Worm (Caenorhabditis elegans) whole organism, L3 larva: ENCODE results near the gene ZK896.1.

ENCODE experiments used
- R02D3.7 ChIP-seq: fragments of 150-350 bp; optimal IDR thresholded peaks from 2 replicates; lab custom pipeline; 2014; ENCODE audit warnings: missing biosample characterization, missing genetic modification characterization
- ceh-82 ChIP-seq: fragments of 150-350 bp; optimal IDR thresholded peaks from 2 replicates; lab custom pipeline; 2014; ENCODE audit warnings: missing biosample characterization, missing genetic modification characterization
- elt-3 ChIP-seq, 3 experiments: fragments of 150-350 bp in 1 of 3; sonication (generic microtip) in 2 of 3; optimal IDR thresholded peaks; 2 replicates in 2 of 3; 4 replicates in 1 of 3; lab custom pipeline; 2014 to 2017; ENCODE audit warnings: missing biosample characterization in 3 of 3, missing genetic modification characterization in 3 of 3
- lin-39 ChIP-seq: fragments of 150-350 bp; optimal IDR thresholded peaks from 2 replicates; lab custom pipeline; 2018; ENCODE audit warnings: missing biosample characterization, missing genetic modification reagents, missing genetic modification characterization
- nhr-12 ChIP-seq: fragments of 150-350 bp; optimal IDR thresholded peaks from 2 replicates; lab custom pipeline; 2014; ENCODE audit warnings: missing biosample characterization, missing genetic modification characterization
- nhr-237 ChIP-seq: fragments of 150-350 bp; optimal IDR thresholded peaks from 2 replicates; lab custom pipeline; 2014; ENCODE audit warnings: missing biosample characterization, missing genetic modification characterization
- snpc-4 ChIP-seq: fragments of 150-350 bp; optimal IDR thresholded peaks from 2 replicates; lab custom pipeline; 2014; ENCODE audit warnings: missing biosample characterization, missing genetic modification characterization
- ztf-11 ChIP-seq: fragments of 150-350 bp; optimal IDR thresholded peaks from 2 replicates; lab custom pipeline; 2014; ENCODE audit warnings: missing biosample characterization, missing genetic modification characterization

DNA sequence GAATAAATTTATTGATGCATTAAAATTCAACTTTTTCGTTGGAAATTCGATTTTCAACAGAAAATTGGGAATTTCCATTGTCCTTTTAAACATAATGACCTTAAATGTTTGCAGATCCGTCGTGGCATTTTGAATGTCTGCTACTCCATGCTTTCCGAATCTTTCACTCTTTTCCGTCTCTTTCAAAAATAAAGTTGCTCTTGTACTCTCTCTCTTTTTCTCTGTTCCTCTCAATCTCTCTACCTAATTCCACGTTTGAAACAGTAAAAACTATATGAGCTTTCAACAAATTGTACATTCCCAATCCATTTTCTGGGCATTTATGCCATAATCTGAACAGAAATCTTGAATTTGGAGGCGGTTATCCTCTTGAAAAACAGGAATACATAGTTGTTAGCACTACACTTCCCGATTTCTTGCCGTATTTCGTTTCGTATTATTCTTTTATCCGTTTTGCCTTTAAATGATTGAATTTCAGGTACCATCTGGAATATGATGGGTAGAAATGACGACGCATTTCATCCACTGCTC is 26.1 kb downstream of the ZK896.1 start, which contains the start of gene srf-3:
- TF ChIP-seq nhr-237 (tag; lab: Kevin White, UChicago) (no peak), snpc-4 (tag; lab: Kevin White, UChicago) (no peak), lin-39 (no peak), R02D3.7 (tag; lab: Kevin White, UChicago) (no peak), elt-3 (tag; optimal IDR thresholded peaks at IDR 0.05; lab: Kevin White, UChicago) (no peak), ceh-82 (tag; lab: Kevin White, UChicago) (no peak), nhr-12 (no peak), ztf-11 (tag; lab: Kevin White, UChicago) (no peak)
